Worm (Caenorhabditis elegans) whole organism, L1 larva: ENCODE measurements around the gene xol-1.

ENCODE experiments used
- blmp-1 ChIP-seq: fragments of 150-350 bp; optimal IDR thresholded peaks from 2 replicates; lab custom pipeline; 2014; ENCODE audit warnings: missing biosample characterization, missing genetic modification characterization
- lin-39 ChIP-seq: fragments of 150-350 bp; optimal IDR thresholded peaks from 2 replicates; lab custom pipeline; 2014; ENCODE audit warnings: missing biosample characterization, missing genetic modification reagents, missing genetic modification characterization
- zip-4 ChIP-seq: fragments of 200-800 bp; sonication (Bioruptor generic); optimal IDR thresholded peaks from 2 replicates; lab custom pipeline; 2018; ENCODE audit warnings: mild to moderate bottlenecking, missing genetic modification characterization, moderate library complexity, missing compliant biosample characterization

ce11 chrX:8078374-8078773 lies 37.3 kb downstream of the xol-1 start:
- no peak for TF ChIP-seq lin-39 (tag; lab: Kevin White, UChicago)
- no peak for TF ChIP-seq zip-4 (GFP tag; lab: Kevin White, UChicago)
- TF ChIP-seq blmp-1, result no peak
